Fruit fly (Drosophila melanogaster): ENCODE results near the gene wac.

wac gene

DNA sequence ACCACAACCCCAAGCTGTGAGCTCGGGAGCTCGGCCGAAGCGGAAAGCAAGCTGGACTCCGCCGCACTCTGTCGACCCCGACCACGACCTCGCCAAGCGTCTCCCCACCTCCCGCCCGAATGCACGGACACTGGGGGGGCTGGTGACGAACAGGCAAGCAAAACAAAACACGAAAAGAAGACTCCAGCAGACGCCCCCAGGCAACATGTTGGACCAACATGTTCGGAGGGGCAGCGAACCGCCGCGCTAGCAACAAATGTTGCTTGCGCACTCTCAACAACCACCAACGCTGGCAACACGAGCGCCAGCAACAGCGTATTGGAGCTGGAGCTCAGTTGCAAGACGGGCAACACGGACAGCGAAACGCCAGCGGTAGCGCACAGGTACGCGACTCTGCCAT, 24.3 kb downstream of the wac start (continued):
- no peak for TF ChIP-seq E2f1 (GFP tag; IDR thresholded peaks at IDR 0.05)
- TF ChIP-seq Dp (GFP tag; optimal IDR thresholded peaks at IDR 0.05): no peak
- no peak for TF ChIP-seq CG6854 (GFP tag; optimal IDR thresholded peaks at IDR 0.05)
- TF ChIP-seq CHES-1-like (GFP tag; optimal IDR thresholded peaks at IDR 0.05): no peak
- no peak for TF ChIP-seq CG18011 (GFP tag; optimal IDR thresholded peaks at IDR 0.05)
- TF ChIP-seq pita (GFP tag; optimal IDR thresholded peaks at IDR 0.05): no peak
- no peak for TF ChIP-seq cato (GFP tag; optimal IDR thresholded peaks at IDR 0.05; ENCODE audit: borderline replicate concordance)
- TF ChIP-seq CG13894 (tag; optimal IDR thresholded peaks at IDR 0.05): no peak
- TF ChIP-seq CG6254 (GFP tag; optimal IDR thresholded peaks at IDR 0.05): no peak
- TF ChIP-seq CG13287 (GFP tag; IDR thresholded peaks at IDR 0.05; ENCODE audit: partially characterized antibody): no peak; the same call in 1 of the 2 replicates
- peak; percentile 42; the same call in 1 of the 2 replicates for TF ChIP-seq Bgb (GFP tag; IDR thresholded peaks at IDR 0.05; ENCODE audit: partially characterized antibody)
- no peak for TF ChIP-seq gro (GFP tag; optimal IDR thresholded peaks at IDR 0.05)
- TF ChIP-seq CG9817 (tag; optimal IDR thresholded peaks at IDR 0.05): no peak
- no peak for TF ChIP-seq CG1602 (GFP tag; optimal IDR thresholded peaks at IDR 0.05)
- TF ChIP-seq CG18599 (GFP tag; optimal IDR thresholded peaks at IDR 0.05): peak; percentile 40
- no peak for TF ChIP-seq CrebB (tag; optimal IDR thresholded peaks at IDR 0.05)
- no peak for TF ChIP-seq Nf-YA (GFP tag; IDR thresholded peaks at IDR 0.05)
- TF ChIP-seq wek (GFP tag; optimal IDR thresholded peaks at IDR 0.05): no peak
- TF ChIP-seq Vsx1 (GFP tag; optimal IDR thresholded peaks at IDR 0.05): no peak
- no peak for TF ChIP-seq dmrt99B (tag; optimal IDR thresholded peaks at IDR 0.05)
- TF ChIP-seq Dip2 (GFP tag; IDR thresholded peaks at IDR 0.05): no peak
- no peak for TF ChIP-seq Bdp1 (GFP tag; optimal IDR thresholded peaks at IDR 0.05)
- TF ChIP-seq Neu2 (GFP tag; optimal IDR thresholded peaks at IDR 0.05; ENCODE audit: borderline replicate concordance): no peak
- no peak for TF ChIP-seq CG4328 (GFP tag; optimal IDR thresholded peaks at IDR 0.05)
- TF ChIP-seq Atf3 (GFP tag; optimal IDR thresholded peaks at IDR 0.05): no peak
- TF ChIP-seq CG11504 (tag; optimal IDR thresholded peaks at IDR 0.05): peak; percentile 99
- no peak for TF ChIP-seq lilli (GFP tag; optimal IDR thresholded peaks at IDR 0.05)
- TF ChIP-seq crol (GFP tag; IDR thresholded peaks at IDR 0.05): peak; percentile 94
- peak; percentile 20 for TF ChIP-seq nom (GFP tag; optimal IDR thresholded peaks at IDR 0.05)
- TF ChIP-seq sr (GFP tag; IDR thresholded peaks at IDR 0.05): no peak
- TF ChIP-seq CG33213 (GFP tag; optimal IDR thresholded peaks at IDR 0.05): no peak
- TF ChIP-seq row (GFP tag; IDR thresholded peaks at IDR 0.05): no peak
- no peak for TF ChIP-seq Dip3 (GFP tag; optimal IDR thresholded peaks at IDR 0.05)
- TF ChIP-seq gcm2 (GFP tag; optimal IDR thresholded peaks at IDR 0.05): no peak
- peak; percentile 40 for TF ChIP-seq sna (GFP tag; IDR thresholded peaks at IDR 0.05; ENCODE audit: partially characterized antibody)
- no peak for TF ChIP-seq CG4820 (GFP tag; optimal IDR thresholded peaks at IDR 0.05)
- TF ChIP-seq gce (GFP tag; IDR thresholded peaks at IDR 0.05): no peak
- TF ChIP-seq CG8478 (optimal IDR thresholded peaks at IDR 0.05): no peak
- TF ChIP-seq MTF-1 (GFP tag; optimal IDR thresholded peaks at IDR 0.05; ENCODE audit: borderline replicate concordance): no peak
- no peak for TF ChIP-seq Fer2 (tag; optimal IDR thresholded peaks at IDR 0.05)
- TF ChIP-seq dati (GFP tag; IDR thresholded peaks at IDR 0.05): no peak
- no peak for TF ChIP-seq CG10267 (tag; optimal IDR thresholded peaks at IDR 0.05)
- peak; percentile 74 for TF ChIP-seq sug (tag; optimal IDR thresholded peaks at IDR 0.05)
- TF ChIP-seq cad (GFP tag; optimal IDR thresholded peaks at IDR 0.05): no peak
- TF ChIP-seq Nf-YC (tag; optimal IDR thresholded peaks at IDR 0.05): no peak
- no peak for TF ChIP-seq CG8089 (GFP tag; optimal IDR thresholded peaks at IDR 0.05)
- no peak for TF ChIP-seq CG4424 (GFP tag; optimal IDR thresholded peaks at IDR 0.05)
- TF ChIP-seq chif (GFP tag; optimal IDR thresholded peaks at IDR 0.05): no peak
- TF ChIP-seq pho (GFP tag; optimal IDR thresholded peaks at IDR 0.05): no peak
- TF ChIP-seq HLH4C (GFP tag; IDR thresholded peaks at IDR 0.05; ENCODE audit: partially characterized antibody): no peak

Measured in whole organism, embryonic.